Worm (Caenorhabditis elegans): ENCODE measurements around the gene asp-13.

Gene asp-13

ce11 chrV:8661241-8661954, 18.4 kb upstream of the asp-13 start (continued):
- no peak for TF ChIP-seq ceh-16 (tag; optimal IDR thresholded peaks at IDR 0.05)
- no peak for TF ChIP-seq nhr-11 (tag; optimal IDR thresholded peaks at IDR 0.05)

DNA sequence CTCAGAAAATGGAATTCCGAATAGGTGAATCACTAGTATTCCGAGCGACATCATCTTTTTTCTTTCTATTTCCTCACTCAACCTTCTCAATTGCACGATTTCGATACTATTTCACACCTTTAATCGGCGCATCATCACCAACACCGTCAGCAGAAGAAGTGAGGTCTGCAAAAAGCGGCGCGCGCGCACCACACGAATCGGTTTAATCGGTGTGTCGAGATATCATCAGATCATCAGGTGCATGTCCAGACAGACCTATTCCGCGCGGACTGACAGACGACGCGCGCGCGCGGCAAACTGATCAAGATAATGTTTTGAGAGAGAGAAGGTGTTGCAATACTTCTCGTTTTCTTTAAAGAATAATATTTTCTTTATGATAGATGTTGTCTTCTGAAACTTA, 17.5 kb upstream of the asp-13 start:
- no peak for TF ChIP-seq ama-1 (optimal IDR thresholded peaks at IDR 0.05)
- peak; percentile 52 for TF ChIP-seq nhr-25 (tag; optimal IDR thresholded peaks at IDR 0.05)
- TF ChIP-seq ztf-4 (tag; optimal IDR thresholded peaks at IDR 0.05) = no peak
- TF ChIP-seq nhr-43 (tag; optimal IDR thresholded peaks at IDR 0.05; ENCODE audit: poor library complexity, severe bottlenecking) = peak; percentile 60
- TF ChIP-seq elt-1 (tag; optimal IDR thresholded peaks at IDR 0.05) = peak; percentile 61
- TF ChIP-seq nhr-23 (tag; optimal IDR thresholded peaks at IDR 0.05) = peak; percentile 40

- TF ChIP-seq nhr-43 (tag; optimal IDR thresholded peaks at IDR 0.05; ENCODE audit: poor library complexity, severe bottlenecking) (peak; percentile 48), unc-62 (GFP tag; optimal IDR thresholded peaks at IDR 0.05) (peak; percentile 24), aly-2 (tag; optimal IDR thresholded peaks at IDR 0.05) (no peak), nfya-1 (tag; optimal IDR thresholded peaks at IDR 0.05; ENCODE audit: insufficient read depth) (peak; percentile 6), lin-39 (tag; optimal IDR thresholded peaks at IDR 0.05) (peak; percentile 45), pha-4 (tag; optimal IDR thresholded peaks at IDR 0.05) (peak; percentile 73), egl-5 (tag; optimal IDR thresholded peaks at IDR 0.05) (peak; percentile 51), nhr-23 (tag; optimal IDR thresholded peaks at IDR 0.05) (peak; percentile 25), nhr-12 (tag; optimal IDR thresholded peaks at IDR 0.05) (no peak)
Observed at ce11 chrV:8658577-8659362, 15.8 kb upstream of the asp-13 start.

DNA sequence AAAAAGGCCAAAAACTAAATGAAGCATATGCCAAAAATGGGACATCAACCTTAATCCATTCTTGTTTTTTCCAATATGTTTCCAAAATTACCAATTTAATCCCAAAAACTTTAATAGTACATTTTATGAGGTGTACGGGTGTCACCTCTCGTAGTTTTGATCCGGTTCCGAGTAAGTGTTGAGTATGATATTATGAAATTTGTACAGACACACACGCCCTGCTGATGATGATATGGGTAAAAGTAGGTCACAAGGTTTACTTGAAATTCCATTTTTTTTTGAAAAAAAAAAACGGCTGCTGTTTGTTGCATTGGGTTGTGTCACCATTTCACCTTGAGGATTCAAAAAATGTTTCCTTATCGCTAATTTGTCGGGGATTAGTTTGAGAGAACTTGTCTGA, 14.9 kb upstream of the asp-13 start:
- peak in 1 of 3 experiments; percentile 46 for TF ChIP-seq elt-3 (tag; optimal IDR thresholded peaks at IDR 0.05)
- peak; percentile 6 for TF ChIP-seq nhr-25 (tag; optimal IDR thresholded peaks at IDR 0.05)
- TF ChIP-seq nhr-23 (tag; optimal IDR thresholded peaks at IDR 0.05) = peak; percentile 10
- TF ChIP-seq unc-39 (tag; optimal IDR thresholded peaks at IDR 0.05) = no peak
- TF ChIP-seq snpc-4 (tag; optimal IDR thresholded peaks at IDR 0.05) = no peak

ce11 chrV:8654460-8655419, 11.7 kb upstream of the asp-13 start:
- TF ChIP-seq fkh-2 (tag; optimal IDR thresholded peaks at IDR 0.05) (no peak), pqm-1 (tag; optimal IDR thresholded peaks at IDR 0.05) (peak; percentile 83), jun-1 (tag; optimal IDR thresholded peaks at IDR 0.05) (peak; percentile 73), elt-2 (tag; optimal IDR thresholded peaks at IDR 0.05) (peak; percentile 90), nhr-12 (tag; optimal IDR thresholded peaks at IDR 0.05) (no peak), pha-4 (tag; optimal IDR thresholded peaks at IDR 0.05) (peak; percentile 45), lin-39 (tag; optimal IDR thresholded peaks at IDR 0.05) (peak; percentile 26), ceh-16 (tag; optimal IDR thresholded peaks at IDR 0.05) (no peak), aly-2 (tag; optimal IDR thresholded peaks at IDR 0.05) (no peak), nhr-76 (tag; optimal IDR thresholded peaks at IDR 0.05) (peak; percentile 62), nfya-1 (tag; optimal IDR thresholded peaks at IDR 0.05; ENCODE audit: insufficient read depth) (peak; percentile 18)

DNA sequence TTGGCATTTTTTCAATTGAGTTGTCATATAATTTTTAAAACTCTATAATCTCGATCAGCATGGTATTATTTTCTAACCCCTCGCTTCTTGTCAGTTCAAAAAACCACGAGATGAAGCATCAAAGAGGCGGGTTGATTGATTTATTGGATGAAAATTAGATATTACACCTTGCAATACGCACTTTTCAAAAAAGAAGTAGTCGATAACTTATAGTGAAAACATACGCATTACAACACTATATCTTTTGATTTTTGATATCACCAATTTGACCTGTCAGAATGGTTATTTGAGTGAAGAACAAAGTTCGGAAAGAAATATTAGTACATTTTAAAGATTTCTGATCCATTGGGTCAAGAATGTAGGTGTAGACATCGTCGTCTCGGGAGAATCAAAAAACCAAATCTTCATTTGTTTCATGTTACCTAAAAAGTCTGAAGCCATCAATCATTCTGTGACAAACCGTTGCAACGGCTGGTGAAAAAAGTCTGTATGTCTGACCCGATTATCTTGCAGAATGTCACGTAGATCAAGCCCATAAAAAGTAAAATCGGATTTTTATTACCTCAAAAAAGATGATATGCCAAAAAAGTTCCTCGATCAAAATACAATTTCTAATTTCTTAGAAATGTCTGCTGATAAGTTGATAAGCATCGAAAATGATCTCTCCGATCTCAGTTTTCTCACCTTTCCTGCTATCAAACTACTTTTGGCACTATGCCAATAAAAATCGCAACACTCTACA, 10.3 kb upstream of the asp-13 start:
- TF ChIP-seq nhr-25 (tag; optimal IDR thresholded peaks at IDR 0.05) = peak; percentile 55
- TF ChIP-seq ztf-11 (tag; optimal IDR thresholded peaks at IDR 0.05) = no peak
- no peak for TF ChIP-seq egl-5 (tag; optimal IDR thresholded peaks at IDR 0.05)
- peak; percentile 75 for TF ChIP-seq nhr-23 (tag; optimal IDR thresholded peaks at IDR 0.05)
- no peak for TF ChIP-seq zag-1 (tag; optimal IDR thresholded peaks at IDR 0.05)
- TF ChIP-seq hmg-11 (tag; optimal IDR thresholded peaks at IDR 0.05) = no peak
- peak; percentile 19 for TF ChIP-seq nhr-76 (tag; optimal IDR thresholded peaks at IDR 0.05)
- TF ChIP-seq nhr-11 (tag; optimal IDR thresholded peaks at IDR 0.05) = no peak
- TF ChIP-seq unc-62 (GFP tag; optimal IDR thresholded peaks at IDR 0.05) = peak; percentile 81
- peak; percentile 82 for TF ChIP-seq elt-2 (tag; optimal IDR thresholded peaks at IDR 0.05)
- TF ChIP-seq pqm-1 (tag; optimal IDR thresholded peaks at IDR 0.05) = peak; percentile 71
- TF ChIP-seq nfya-1 (tag; optimal IDR thresholded peaks at IDR 0.05; ENCODE audit: insufficient read depth) = peak; percentile 22
- peak in 2 of 3 experiments; percentile 34 to 80 for TF ChIP-seq elt-3 (tag; optimal IDR thresholded peaks at IDR 0.05)
- no peak for TF ChIP-seq mml-1 (tag; optimal IDR thresholded peaks at IDR 0.05)
